Worm (Caenorhabditis elegans) whole organism, young adult: ENCODE data around the gene gcs-1.
A peak's percentile ranks its signal among the peaks of the same experiment; 100 is the strongest.

Experiments used
- B0019.2 ChIP-seq: fragments of 200-800 bp; sonication (Bioruptor generic); conservative IDR thresholded peaks from 2 replicates; pipeline ENCODE4 v1.3.6; 2022; ENCODE audit warnings: missing genetic modification reagents, missing genetic modification characterization, missing compliant biosample characterization
- B0261.1 ChIP-seq: sonication (generic microtip); optimal IDR thresholded peaks from 2 replicates; lab custom pipeline; 2016; ENCODE audit warnings: mild to moderate bottlenecking, missing genetic modification characterization, moderate library complexity, missing compliant biosample characterization
- C17E4.6 ChIP-seq: fragments of 200-800 bp; sonication (Bioruptor generic); IDR thresholded peaks from 2 replicates; pipeline ENCODE4 v1.3.6; 2022; ENCODE audit warnings: missing genetic modification reagents, missing genetic modification characterization, missing compliant biosample characterization
- F22D6.2 ChIP-seq: sonication (generic microtip); optimal IDR thresholded peaks from 2 replicates; lab custom pipeline; 2016; ENCODE audit warnings: mild to moderate bottlenecking, missing genetic modification characterization, missing compliant biosample characterization
- F37B4.10 ChIP-seq: fragments of 200-800 bp; sonication (Bioruptor generic); IDR thresholded peaks from 2 replicates; pipeline ENCODE4 v1.3.6; 2022; ENCODE audit warnings: missing genetic modification characterization, missing compliant biosample characterization
- F39B2.1 ChIP-seq: fragments of 200-800 bp; sonication (Bioruptor generic); IDR thresholded peaks from 2 replicates; pipeline ENCODE4 v1.3.6; 2022; ENCODE audit warnings: missing genetic modification reagents, missing genetic modification characterization, missing compliant biosample characterization
- F49E8.2 ChIP-seq: sonication (generic microtip); optimal IDR thresholded peaks from 3 replicates; lab custom pipeline; 2017; ENCODE audit warnings: missing genetic modification characterization, mild to moderate bottlenecking, missing compliant biosample characterization, antibody characterized with exemption, moderate library complexity; ENCODE audit not compliant: insufficient read depth
- K11D2.4 ChIP-seq: fragments of 200-800 bp; sonication (Bioruptor generic); IDR thresholded peaks from 2 replicates; pipeline ENCODE4 v1.3.6; 2022; ENCODE audit warnings: missing genetic modification reagents, missing genetic modification characterization, missing compliant biosample characterization
- T26A5.8 ChIP-seq: sonication (generic microtip); optimal IDR thresholded peaks from 2 replicates; lab custom pipeline; 2016; ENCODE audit warnings: missing genetic modification characterization, missing compliant biosample characterization
- Y53F4B.3 ChIP-seq: fragments of 200-800 bp; sonication (Bioruptor generic); IDR thresholded peaks from 2 replicates; pipeline ENCODE4 v1.3.6; 2022; ENCODE audit warnings: missing genetic modification reagents, missing genetic modification characterization, missing compliant biosample characterization
- Y56A3A.18 ChIP-seq: fragments of 200-800 bp; sonication (Bioruptor generic); IDR thresholded peaks from 2 replicates; pipeline ENCODE4 v1.3.6; 2022; ENCODE audit warnings: missing genetic modification reagents, missing genetic modification characterization, missing compliant biosample characterization
- ZK185.1 ChIP-seq: sonication (generic microtip); optimal IDR thresholded peaks from 2 replicates; lab custom pipeline; 2016; ENCODE audit warnings: mild to moderate bottlenecking, missing genetic modification characterization, missing compliant biosample characterization; ENCODE audit not compliant: poor library complexity, severe bottlenecking
- aptf-3 ChIP-seq: fragments of 200-800 bp; sonication (Bioruptor generic); IDR thresholded peaks from 2 replicates; pipeline ENCODE4 v1.3.6; 2022; ENCODE audit warnings: missing genetic modification characterization, missing compliant biosample characterization
- bed-1 ChIP-seq: fragments of 200-800 bp; sonication (Bioruptor generic); IDR thresholded peaks from 2 replicates; pipeline ENCODE4 v1.3.6; 2022; ENCODE audit warnings: missing genetic modification reagents, missing genetic modification characterization, missing compliant biosample characterization
- ceh-100 ChIP-seq: fragments of 200-800 bp; sonication (Bioruptor generic); IDR thresholded peaks from 2 replicates; pipeline ENCODE4 v1.3.6; 2022; ENCODE audit warnings: missing genetic modification reagents, missing genetic modification characterization, missing compliant biosample characterization
- ceh-40 ChIP-seq: fragments of 200-800 bp; sonication (Bioruptor generic); IDR thresholded peaks from 2 replicates; pipeline ENCODE4 v1.3.6; 2022; ENCODE audit warnings: missing genetic modification characterization, missing compliant biosample characterization
- efl-1 ChIP-seq: fragments of 150-350 bp; optimal IDR thresholded peaks from 2 replicates; lab custom pipeline; 2014; ENCODE audit warnings: missing biosample characterization, missing genetic modification reagents, missing genetic modification characterization
- egl-18 ChIP-seq: fragments of 200-800 bp; sonication (Bioruptor generic); IDR thresholded peaks from 2 replicates; pipeline ENCODE4 v1.3.6; 2022; ENCODE audit warnings: missing genetic modification reagents, missing genetic modification characterization, missing compliant biosample characterization
- egl-44 ChIP-seq: fragments of 200-800 bp; sonication (Bioruptor generic); IDR thresholded peaks from 2 replicates; pipeline ENCODE4 v1.3.6; 2022; ENCODE audit warnings: missing genetic modification reagents, missing genetic modification characterization, missing compliant biosample characterization
- gei-17 ChIP-seq: fragments of 200-800 bp; sonication (Bioruptor generic); optimal IDR thresholded peaks from 2 replicates; lab custom pipeline; 2018; ENCODE audit warnings: mild to moderate bottlenecking, missing genetic modification characterization, missing compliant biosample characterization
- hlh-12 ChIP-seq: sonication (generic microtip); optimal IDR thresholded peaks from 2 replicates; lab custom pipeline; 2016; ENCODE audit warnings: missing genetic modification characterization, missing compliant biosample characterization
- hlh-26 ChIP-seq: fragments of 200-800 bp; sonication (Bioruptor generic); conservative IDR thresholded peaks from 2 replicates; pipeline ENCODE4 v1.3.6; 2022; ENCODE audit warnings: missing genetic modification reagents, missing genetic modification characterization, missing compliant biosample characterization
- let-607 ChIP-seq, 2 experiments: fragments of 200-800 bp in 1 of 2; sonication (Bioruptor generic) in 1 of 2; sonication (generic microtip) in 1 of 2; optimal IDR thresholded peaks; 2 replicates each; lab custom pipeline; 2016 to 2018; ENCODE audit warnings: mild to moderate bottlenecking in 2 of 2, missing compliant biosample characterization in 2 of 2, missing genetic modification characterization in 2 of 2, moderate library complexity in 2 of 2, missing genotype in 1 of 2
- lin-40 ChIP-seq: sonication (generic microtip); optimal IDR thresholded peaks from 2 replicates; lab custom pipeline; 2016; ENCODE audit warnings: missing genetic modification characterization, mild to moderate bottlenecking, missing compliant biosample characterization, missing genotype, missing genetic modification reagents
- lin-54 ChIP-seq: fragments of 200-800 bp; sonication (Bioruptor generic); optimal IDR thresholded peaks from 2 replicates; lab custom pipeline; 2018; ENCODE audit warnings: mild to moderate bottlenecking, missing genetic modification characterization, missing compliant biosample characterization
- lir-1 ChIP-seq: fragments of 200-800 bp; sonication (Bioruptor generic); conservative IDR thresholded peaks from 2 replicates; pipeline ENCODE4 v1.3.6; 2022; ENCODE audit warnings: missing genetic modification reagents, missing genetic modification characterization, missing compliant biosample characterization
- lsl-1 ChIP-seq: fragments of 200-800 bp; sonication (Bioruptor generic); optimal IDR thresholded peaks from 2 replicates; lab custom pipeline; 2018; ENCODE audit warnings: mild to moderate bottlenecking, missing genetic modification characterization, moderate library complexity, missing compliant biosample characterization
- lsy-27 ChIP-seq: sonication (generic microtip); optimal IDR thresholded peaks from 2 replicates; lab custom pipeline; 2017; ENCODE audit warnings: missing genetic modification characterization, mild to moderate bottlenecking, missing compliant biosample characterization, antibody characterized with exemption, missing genotype, borderline replicate concordance; ENCODE audit not compliant: insufficient read depth
- madf-8 ChIP-seq: fragments of 200-800 bp; sonication (Bioruptor generic); conservative IDR thresholded peaks from 2 replicates; pipeline ENCODE4 v1.3.6; 2022; ENCODE audit warnings: missing genetic modification reagents, missing genetic modification characterization, missing compliant biosample characterization
- mxl-1 ChIP-seq: sonication (generic microtip); optimal IDR thresholded peaks from 2 replicates; lab custom pipeline; 2016; ENCODE audit warnings: missing genetic modification characterization, missing compliant biosample characterization
- nfya-1 ChIP-seq: sonication (generic microtip); optimal IDR thresholded peaks from 2 replicates; lab custom pipeline; 2017; ENCODE audit warnings: antibody characterized with exemption, missing compliant biosample characterization, missing genetic modification characterization, borderline replicate concordance; ENCODE audit not compliant: insufficient read depth
- nfya-2 ChIP-seq: fragments of 200-800 bp; sonication (Bioruptor generic); IDR thresholded peaks from 2 replicates; pipeline ENCODE4 v1.3.6; 2022; ENCODE audit warnings: missing genetic modification reagents, missing genetic modification characterization, missing compliant biosample characterization
- pha-4 ChIP-seq: fragments of 150-350 bp; sonication (generic microtip); optimal IDR thresholded peaks from 2 replicates; lab custom pipeline; 2014; ENCODE audit warnings: missing biosample characterization, missing genetic modification reagents, missing genetic modification characterization
- rec-8 ChIP-seq, 2 experiments: sonication (generic microtip); optimal IDR thresholded peaks; 2 replicates each; lab custom pipeline; 2016; ENCODE audit warnings: mild to moderate bottlenecking in 2 of 2, missing genetic modification characterization in 2 of 2, missing genetic modification reagents in 2 of 2, missing genotype in 2 of 2, missing biosample characterization in 1 of 2, missing compliant biosample characterization in 1 of 2, moderate library complexity in 1 of 2
- rpc-1 ChIP-seq, 2 experiments: fragments of 150-350 bp in 1 of 2; sonication (generic microtip) in 1 of 2; optimal IDR thresholded peaks; 2 replicates each; lab custom pipeline; 2014 to 2018; ENCODE audit warnings: missing biosample characterization in 1 of 2, missing genetic modification characterization in 1 of 2, missing genetic modification reagents in 1 of 2, missing genotype in 1 of 2
- sdz-38 ChIP-seq: sonication (generic microtip); optimal IDR thresholded peaks from 2 replicates; lab custom pipeline; 2016; ENCODE audit warnings: missing genotype, missing genetic modification characterization, missing compliant biosample characterization
- snpc-1.1 ChIP-seq: sonication (generic microtip); optimal IDR thresholded peaks from 2 replicates; lab custom pipeline; 2017; ENCODE audit warnings: missing genetic modification characterization, mild to moderate bottlenecking, missing compliant biosample characterization, antibody characterized with exemption, moderate library complexity, missing genotype, missing genetic modification reagents; ENCODE audit not compliant: insufficient read depth
- unc-62 ChIP-seq: fragments of 150-350 bp; optimal IDR thresholded peaks from 2 replicates; lab custom pipeline; 2014; ENCODE audit warnings: missing biosample characterization, missing genetic modification reagents, missing genetic modification characterization
- ztf-26 ChIP-seq: sonication (generic microtip); optimal IDR thresholded peaks from 2 replicates; lab custom pipeline; 2017; ENCODE audit warnings: missing genetic modification characterization, missing compliant biosample characterization
- ztf-3 ChIP-seq: fragments of 200-800 bp; sonication (Bioruptor generic); optimal IDR thresholded peaks from 2 replicates; lab custom pipeline; 2018; ENCODE audit warnings: mild to moderate bottlenecking, missing genetic modification characterization, missing compliant biosample characterization

gcs-1 gene

DNA sequence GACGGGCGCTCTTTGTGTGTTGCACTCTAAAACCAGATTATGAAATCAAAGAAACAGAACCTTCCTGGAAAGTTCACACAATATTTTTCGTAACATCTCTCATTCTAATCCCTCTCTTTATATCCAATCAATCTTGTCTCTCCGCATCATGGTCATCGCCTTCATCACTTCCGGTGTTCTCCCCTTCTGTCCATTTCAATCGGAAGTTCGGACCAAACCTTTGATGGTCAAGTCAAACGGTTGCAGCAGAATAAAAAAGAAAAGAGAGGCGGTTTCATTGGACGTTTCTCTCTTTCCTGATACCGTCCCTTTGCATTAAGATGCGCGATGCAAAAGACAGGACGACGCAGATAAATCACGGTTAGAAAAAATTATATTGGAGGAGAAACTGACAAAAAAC, 5.1 kb downstream of the gcs-1 start:
- TF ChIP-seq ztf-26 (no peak), efl-1 (no peak)
- TF ChIP-seq, all 124 proteins: peak for 0

DNA sequence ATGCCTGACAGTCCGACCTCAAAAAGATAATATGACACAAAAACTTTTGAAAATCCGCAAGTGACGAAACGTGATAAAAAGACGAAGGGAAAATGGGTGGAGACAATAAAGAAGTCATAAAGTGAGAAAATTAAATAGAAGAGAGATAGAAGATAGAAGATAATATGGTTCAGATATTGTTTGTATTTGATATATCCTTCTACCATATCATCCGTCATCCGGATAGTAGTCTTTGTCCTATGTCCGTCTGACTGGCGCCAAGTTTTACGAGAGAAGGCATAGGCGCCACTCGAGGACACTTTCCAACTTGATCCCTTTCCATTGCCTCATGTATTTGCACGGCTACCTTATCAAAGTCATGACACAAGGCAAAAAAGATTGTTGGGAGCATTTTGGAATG, 6.2 kb downstream of the gcs-1 start:
- no peak for TF ChIP-seq gei-17
- TF ChIP-seq snpc-1.1 (tag; lab: Kevin White, UChicago): no peak
- no peak for TF ChIP-seq pha-4 (tag; lab: Kevin White, UChicago)
- TF ChIP-seq egl-18: no peak
- no peak for TF ChIP-seq rpc-1 (optimal IDR thresholded peaks at IDR 0.05; lab: Kevin White, UChicago)
- TF ChIP-seq rpc-1 (tag; optimal IDR thresholded peaks at IDR 0.05; lab: Kevin White, UChicago): no peak
- no peak for TF ChIP-seq B0019.2 (GFP tag; lab: Robert Waterston, UW)
- TF ChIP-seq madf-8 (GFP tag; lab: Robert Waterston, UW): no peak
- no peak for TF ChIP-seq lsy-27
- TF ChIP-seq T26A5.8 (tag; lab: Kevin White, UChicago): no peak
- no peak for TF ChIP-seq lsl-1
- no peak for TF ChIP-seq C17E4.6
- no peak for TF ChIP-seq ztf-26
- no peak for TF ChIP-seq aptf-3 (GFP tag; lab: Robert Waterston, UW)

DNA sequence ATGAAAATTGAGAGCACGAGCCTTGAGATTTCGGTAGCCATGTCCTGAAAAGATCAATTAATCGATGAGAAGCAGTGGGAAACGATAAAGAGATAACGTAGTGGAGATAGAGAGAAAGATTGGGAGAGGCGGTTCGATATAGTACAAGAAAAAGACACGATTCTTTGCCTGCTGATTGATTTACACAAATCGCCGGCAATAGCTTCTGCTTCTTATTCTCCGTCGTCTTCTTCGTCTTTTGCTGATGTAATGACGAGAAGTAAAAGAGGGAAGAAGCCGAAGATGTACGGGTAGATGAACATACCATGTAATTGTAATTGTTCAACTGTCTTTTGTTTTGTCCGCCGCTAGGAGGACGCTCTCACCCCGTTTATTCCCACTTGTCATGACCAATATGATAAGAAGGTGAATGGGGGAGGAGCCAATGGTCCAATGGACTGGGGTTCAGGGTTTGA, 8.9 kb downstream of the gcs-1 start, which contains the start of gene F37B12.1:
TSS of gene F37B12.1 (minus strand) at position 51 of the 455 bp plus-strand sequence.
- no peak for TF ChIP-seq rec-8 (tag; optimal IDR thresholded peaks at IDR 0.05; lab: Kevin White, UChicago)
- no peak for TF ChIP-seq lin-54 (GFP tag; lab: Kevin White, UChicago)
- no peak for TF ChIP-seq nfya-1
- 0 out of 2 replicates have a peak, but pooled peaks have one; percentile 44 for TF ChIP-seq F37B4.10 (GFP tag; lab: Robert Waterston, UW)
- TF ChIP-seq lir-1 (GFP tag; lab: Robert Waterston, UW): no peak
- TF ChIP-seq K11D2.4 (GFP tag; lab: Robert Waterston, UW): no peak

DNA sequence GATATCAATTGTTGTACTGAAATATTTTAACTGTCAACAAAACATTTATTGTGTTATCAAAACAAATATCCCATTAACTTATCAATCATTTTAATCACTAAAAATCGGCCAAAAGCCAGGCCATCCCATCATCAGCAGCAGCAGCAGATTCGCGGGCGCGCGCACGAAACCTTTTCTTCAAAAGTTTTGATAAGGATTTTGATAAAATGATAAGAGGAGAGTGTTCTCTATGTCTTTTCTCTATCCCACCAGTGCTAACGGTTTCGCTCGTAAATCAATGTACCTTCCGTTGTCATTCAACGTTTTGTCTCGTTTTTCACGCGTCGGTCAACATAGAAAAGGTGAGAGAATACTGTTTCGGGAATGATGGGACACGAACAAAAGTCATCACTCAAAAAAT, 10.0 kb downstream of the gcs-1 start:
- no peak for TF ChIP-seq hlh-12 (tag; lab: Kevin White, UChicago)
- no peak for TF ChIP-seq ceh-100
- no peak for TF ChIP-seq B0019.2 (GFP tag; lab: Robert Waterston, UW)
- TF ChIP-seq bed-1: no peak
- TF ChIP-seq let-607 (tag; optimal IDR thresholded peaks at IDR 0.05; lab: Kevin White, UChicago): no peak
- TF ChIP-seq egl-44 (GFP tag; lab: Robert Waterston, UW): no peak
- no peak for TF ChIP-seq ztf-3 (GFP tag; lab: Kevin White, UChicago)
- TF ChIP-seq unc-62 (GFP tag; lab: Kevin White, UChicago): no peak
- TF ChIP-seq, all 124 proteins: peak for 0

DNA sequence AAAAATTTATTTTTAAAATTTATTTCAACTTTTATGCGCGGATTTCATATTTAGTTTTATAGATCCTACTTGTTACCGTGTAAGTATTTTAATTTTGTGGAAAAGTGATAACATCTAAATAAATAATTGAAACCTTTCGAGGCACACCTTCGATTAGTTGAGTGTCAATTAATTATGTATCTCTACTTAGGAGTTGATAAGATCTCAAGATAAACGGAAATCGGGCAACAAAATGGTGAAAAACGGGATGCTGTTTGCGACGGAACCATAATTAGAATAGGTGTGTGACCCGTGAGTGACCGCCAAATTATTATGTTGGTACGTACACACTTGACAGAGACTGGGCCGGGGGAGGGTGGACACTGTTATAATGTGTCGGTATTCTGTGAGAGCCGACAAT, 11.8 kb downstream of the gcs-1 start:
- TF ChIP-seq hlh-26 (GFP tag; lab: Robert Waterston, UW) (no peak), Y56A3A.18 (no peak), ZK185.1 (no peak), Y53F4B.3 (GFP tag; lab: Robert Waterston, UW) (no peak), F22D6.2 (tag; lab: Kevin White, UChicago) (no peak), C17E4.6 (no peak), B0261.1 (tag; lab: Kevin White, UChicago) (no peak), pha-4 (tag; lab: Kevin White, UChicago) (no peak), efl-1 (no peak), B0019.2 (GFP tag; lab: Robert Waterston, UW) (no peak), F49E8.2 (tag; lab: Kevin White, UChicago) (no peak), nfya-2 (GFP tag; lab: Robert Waterston, UW) (no peak), F39B2.1 (GFP tag; lab: Robert Waterston, UW) (no peak), ceh-40 (GFP tag; lab: Robert Waterston, UW) (no peak), lin-40 (tag; lab: Kevin White, UChicago) (no peak), gei-17 (no peak), sdz-38 (no peak), rec-8 (tag; optimal IDR thresholded peaks at IDR 0.05; lab: Kevin White, UChicago) (no peak), mxl-1 (no peak)
- TF ChIP-seq, all 124 proteins: peak for 0
